Fruit fly (Drosophila melanogaster) whole organism, embryonic: ENCODE measurements around the gene CG13084.

Source experiments
- Abd-B ChIP-seq: fragments of 200-800 bp; sonication (Bioruptor generic); optimal IDR thresholded peaks from 2 replicates; lab custom pipeline; 2018; ENCODE audit warnings: missing biosample characterization, mild to moderate bottlenecking, missing genetic modification characterization, moderate library complexity
- Adf1 ChIP-seq: fragments of 200-800 bp; sonication (Bioruptor generic); IDR thresholded peaks from 2 replicates; pipeline ENCODE4 v1.3.6; 2022; ENCODE audit warnings: missing biosample characterization, missing genetic modification characterization
- BEAF-32 ChIP-seq: fragments of 200-800 bp; sonication (Bioruptor generic); optimal IDR thresholded peaks from 3 replicates; lab custom pipeline; 2017; ENCODE audit warnings: missing biosample characterization, missing genetic modification characterization, mild to moderate bottlenecking, moderate library complexity, missing genetic modification reagents
- CG10267 ChIP-seq: fragments of 200-800 bp; sonication (Bioruptor generic); optimal IDR thresholded peaks from 2 replicates; lab custom pipeline; 2018; ENCODE audit warnings: missing biosample characterization, mild to moderate bottlenecking, missing genetic modification characterization, moderate library complexity
- CG10366 ChIP-seq: fragments of 200-800 bp; sonication (Bioruptor generic); IDR thresholded peaks from 2 replicates; pipeline ENCODE4 v1.3.6; 2022; ENCODE audit warnings: missing biosample characterization, missing genetic modification characterization
- CG10543 ChIP-seq: fragments of 200-800 bp; sonication (Bioruptor generic); optimal IDR thresholded peaks from 3 replicates; lab custom pipeline; 2017; ENCODE audit warnings: missing biosample characterization, mild to moderate bottlenecking, missing genetic modification characterization, moderate library complexity
- CG12744 ChIP-seq: fragments of 200-800 bp; sonication (Bioruptor generic); optimal IDR thresholded peaks from 2 replicates; lab custom pipeline; 2016; ENCODE audit warnings: missing biosample characterization, missing genetic modification characterization
- CG12942 ChIP-seq: fragments of 200-800 bp; sonication (Bioruptor generic); optimal IDR thresholded peaks from 3 replicates; lab custom pipeline; 2016; ENCODE audit warnings: missing biosample characterization, missing genetic modification characterization
- CG14441 ChIP-seq: fragments of 200-800 bp; sonication (Bioruptor generic); IDR thresholded peaks from 2 replicates; pipeline ENCODE4 v1.3.6; 2022; ENCODE audit warnings: missing biosample characterization, missing genetic modification characterization
- CG14667 ChIP-seq: fragments of 200-800 bp; sonication (Bioruptor generic); IDR thresholded peaks from 2 replicates; pipeline ENCODE4 v1.3.6; 2022; ENCODE audit warnings: missing biosample characterization, missing genetic modification characterization
- CG1529 ChIP-seq: fragments of 200-800 bp; sonication (Bioruptor generic); optimal IDR thresholded peaks from 3 replicates; lab custom pipeline; 2018; ENCODE audit warnings: missing biosample characterization, missing genetic modification characterization
- CG16863 ChIP-seq: fragments of 200-800 bp; sonication (Bioruptor generic); optimal IDR thresholded peaks from 3 replicates; lab custom pipeline; 2016; ENCODE audit warnings: missing biosample characterization, missing genetic modification characterization
- CG3995 ChIP-seq: fragments of 200-800 bp; sonication (Bioruptor generic); optimal IDR thresholded peaks from 3 replicates; lab custom pipeline; 2016; ENCODE audit warnings: missing biosample characterization, missing genetic modification characterization
- CG4617 ChIP-seq: fragments of 200-800 bp; sonication (Bioruptor generic); optimal IDR thresholded peaks from 3 replicates; lab custom pipeline; 2016; ENCODE audit warnings: missing biosample characterization, missing genetic modification characterization, borderline replicate concordance
- CG6854 ChIP-seq: fragments of 200-800 bp; sonication (Bioruptor generic); optimal IDR thresholded peaks from 3 replicates; lab custom pipeline; 2017; ENCODE audit warnings: missing biosample characterization, mild to moderate bottlenecking, missing genetic modification characterization
- CG7963 ChIP-seq: fragments of 200-800 bp; sonication (Bioruptor generic); IDR thresholded peaks from 3 replicates; pipeline ENCODE4 v1.3.6; 2022; ENCODE audit warnings: missing biosample characterization, missing genetic modification characterization; ENCODE audit not compliant: partially characterized antibody
- CG8281 ChIP-seq: fragments of 200-800 bp; sonication (Bioruptor generic); optimal IDR thresholded peaks from 2 replicates; lab custom pipeline; 2018; ENCODE audit warnings: missing biosample characterization, mild to moderate bottlenecking, missing genetic modification characterization, moderate library complexity
- CG9727 ChIP-seq: fragments of 200-800 bp; sonication (Bioruptor generic); optimal IDR thresholded peaks from 3 replicates; lab custom pipeline; 2017; ENCODE audit warnings: missing biosample characterization, mild to moderate bottlenecking, missing genetic modification characterization
- CG9797 ChIP-seq: fragments of 200-800 bp; sonication (Bioruptor generic); optimal IDR thresholded peaks from 3 replicates; lab custom pipeline; 2018; ENCODE audit warnings: missing biosample characterization, mild to moderate bottlenecking, missing genetic modification characterization
- Camta ChIP-seq: fragments of 200-800 bp; sonication (Bioruptor generic); optimal IDR thresholded peaks from 2 replicates; lab custom pipeline; 2016; ENCODE audit warnings: missing biosample characterization, missing genetic modification characterization
- CkIIα-i1 ChIP-seq: fragments of 200-800 bp; sonication (Bioruptor generic); IDR thresholded peaks from 2 replicates; pipeline ENCODE4 v1.3.6; 2022; ENCODE audit warnings: missing biosample characterization, missing genetic modification characterization
- Dek ChIP-seq: fragments of 200-800 bp; sonication (Bioruptor generic); optimal IDR thresholded peaks from 3 replicates; lab custom pipeline; 2019; ENCODE audit warnings: missing biosample characterization, mild to moderate bottlenecking, missing genetic modification characterization, moderate library complexity
- Dfd ChIP-seq, 2 experiments: fragments of >200 bp; optimal IDR thresholded peaks; 2 replicates each; lab custom pipeline; 2017; ENCODE audit warnings: missing biosample characterization in 2 of 2, missing genetic modification characterization in 2 of 2
- Dref ChIP-seq: fragments of 200-800 bp; sonication (Bioruptor generic); IDR thresholded peaks from 2 replicates; pipeline ENCODE4 v1.3.6; 2022; ENCODE audit warnings: missing biosample characterization, missing genetic modification characterization
- HmgZ ChIP-seq: fragments of 200-800 bp; sonication (Bioruptor generic); optimal IDR thresholded peaks from 2 replicates; lab custom pipeline; 2018; ENCODE audit warnings: missing biosample characterization, mild to moderate bottlenecking, missing genetic modification characterization
- Hmx ChIP-seq: fragments of 200-800 bp; sonication (Bioruptor generic); optimal IDR thresholded peaks from 2 replicates; lab custom pipeline; 2016; ENCODE audit warnings: missing biosample characterization, missing genetic modification characterization
- MBD-R2 ChIP-seq: fragments of 200-800 bp; sonication (Bioruptor generic); IDR thresholded peaks from 2 replicates; pipeline ENCODE4 v1.3.6; 2022; ENCODE audit warnings: missing biosample characterization, missing genetic modification characterization
- Neu2 ChIP-seq: fragments of 200-800 bp; sonication (Bioruptor generic); optimal IDR thresholded peaks from 3 replicates; lab custom pipeline; 2016; ENCODE audit warnings: missing biosample characterization, missing genetic modification characterization, borderline replicate concordance
- Oli ChIP-seq: fragments of 200-800 bp; sonication (Bioruptor generic); optimal IDR thresholded peaks from 2 replicates; lab custom pipeline; 2018; ENCODE audit warnings: missing biosample characterization, mild to moderate bottlenecking, missing genetic modification characterization, moderate library complexity
- Opbp ChIP-seq: fragments of 200-800 bp; sonication (Bioruptor generic); IDR thresholded peaks from 3 replicates; pipeline ENCODE4 v1.3.6; 2022; ENCODE audit warnings: missing biosample characterization, missing genetic modification characterization; ENCODE audit not compliant: partially characterized antibody
- amos ChIP-seq: fragments of 200-800 bp; sonication (Bioruptor generic); IDR thresholded peaks from 2 replicates; pipeline ENCODE4 v1.3.6; 2022; ENCODE audit warnings: missing biosample characterization, missing genetic modification characterization; ENCODE audit not compliant: partially characterized antibody
- aop ChIP-seq: fragments of 200-800 bp; sonication (Bioruptor generic); IDR thresholded peaks from 2 replicates; pipeline ENCODE4 v1.3.6; 2022; ENCODE audit warnings: missing biosample characterization, missing genetic modification characterization
- bbx ChIP-seq: fragments of 200-800 bp; sonication (Bioruptor generic); IDR thresholded peaks from 2 replicates; pipeline ENCODE4 v1.3.6; 2022; ENCODE audit warnings: missing biosample characterization, missing genetic modification characterization; ENCODE audit not compliant: partially characterized antibody
- btn ChIP-seq: fragments of 200-800 bp; sonication (Bioruptor generic); optimal IDR thresholded peaks from 2 replicates; lab custom pipeline; 2016; ENCODE audit warnings: missing biosample characterization, missing genetic modification characterization
- crp ChIP-seq, 2 experiments: fragments of 200-800 bp; sonication (Bioruptor generic); optimal IDR thresholded peaks; 2 replicates in 1 of 2; 3 replicates in 1 of 2; lab custom pipeline; 2017; ENCODE audit warnings: missing biosample characterization in 2 of 2, missing genetic modification characterization in 2 of 2, mild to moderate bottlenecking in 1 of 2, moderate library complexity in 1 of 2
- da ChIP-seq: fragments of 200-800 bp; sonication (Bioruptor generic); optimal IDR thresholded peaks from 2 replicates; lab custom pipeline; 2016; ENCODE audit warnings: missing biosample characterization, missing genetic modification characterization
- eve ChIP-seq, 2 experiments: fragments of >200 bp; optimal IDR thresholded peaks; 2 replicates each; lab custom pipeline; 2017; ENCODE audit warnings: missing biosample characterization in 2 of 2, missing genetic modification characterization in 2 of 2
- fd96Cb ChIP-seq: fragments of 200-800 bp; sonication (Bioruptor generic); optimal IDR thresholded peaks from 2 replicates; lab custom pipeline; 2018; ENCODE audit warnings: missing biosample characterization, mild to moderate bottlenecking, missing genetic modification characterization, moderate library complexity
- gro ChIP-seq: fragments of 200-800 bp; sonication (Bioruptor generic); optimal IDR thresholded peaks from 2 replicates; lab custom pipeline; 2016; ENCODE audit warnings: missing biosample characterization, missing genetic modification characterization
- jumu ChIP-seq: fragments of 200-800 bp; sonication (Bioruptor generic); optimal IDR thresholded peaks from 3 replicates; lab custom pipeline; 2016; ENCODE audit warnings: missing biosample characterization, missing genetic modification characterization
- knrl ChIP-seq: fragments of 200-800 bp; sonication (Bioruptor generic); IDR thresholded peaks from 3 replicates; pipeline ENCODE4 v1.3.6; 2022; ENCODE audit warnings: missing biosample characterization, missing genetic modification characterization; ENCODE audit not compliant: partially characterized antibody
- mld ChIP-seq: fragments of 200-800 bp; sonication (Bioruptor generic); IDR thresholded peaks from 3 replicates; pipeline ENCODE4 v1.3.6; 2022; ENCODE audit warnings: missing biosample characterization, missing genetic modification characterization; ENCODE audit not compliant: partially characterized antibody
- pan ChIP-seq, 4 experiments: fragments of >200 bp in 3 of 4; fragments of 200-800 bp in 1 of 4; sonication (Bioruptor generic) in 1 of 4; optimal IDR thresholded peaks in 3 of 4; IDR thresholded peaks in 1 of 4; 2 replicates each; pipeline versions ENCODE4 v1.3.6 to Lab custom; 2017 to 2022; ENCODE audit warnings: missing biosample characterization in 2 of 4, missing genetic modification characterization in 2 of 4, mixed read lengths in 1 of 4
- stc ChIP-seq: fragments of 200-800 bp; sonication (Bioruptor generic); IDR thresholded peaks from 2 replicates; pipeline ENCODE4 v1.3.6; 2022; ENCODE audit warnings: missing biosample characterization, missing genetic modification characterization
- sug ChIP-seq: fragments of 200-800 bp; optimal IDR thresholded peaks from 2 replicates; lab custom pipeline; 2019; ENCODE audit warnings: missing biosample characterization, mild to moderate bottlenecking, missing genetic modification characterization, moderate library complexity
- tna ChIP-seq: fragments of 200-800 bp; sonication (Bioruptor generic); IDR thresholded peaks from 2 replicates; pipeline ENCODE4 v1.3.6; 2022; ENCODE audit warnings: missing biosample characterization, missing genetic modification characterization; ENCODE audit not compliant: partially characterized antibody
- ttk ChIP-seq: fragments of 200-800 bp; sonication (Bioruptor generic); IDR thresholded peaks from 2 replicates; pipeline ENCODE4 v2.1.2; 2022; ENCODE audit warnings: missing biosample characterization, missing genetic modification characterization
- zen2 ChIP-seq: fragments of 200-800 bp; sonication (Bioruptor generic); IDR thresholded peaks from 3 replicates; pipeline ENCODE4 v1.3.6; 2022; ENCODE audit warnings: missing biosample characterization, missing genetic modification characterization; ENCODE audit not compliant: partially characterized antibody
- zf30C ChIP-seq: fragments of 200-800 bp; sonication (Bioruptor generic); optimal IDR thresholded peaks from 3 replicates; lab custom pipeline; 2018; ENCODE audit warnings: missing biosample characterization, mild to moderate bottlenecking, missing genetic modification characterization

CG13084 gene

dm6 chr2L:19484539-19484938, at the start of gene CG13084, which contains the start of gene CG10195:
Gene CG13084 (plus strand): TSS chr2L:19484930.
Gene CG10195 (minus strand): TSS chr2L:19484705.
- no peak for TF ChIP-seq CG12942 (GFP tag; lab: Kevin White, UChicago)
- peak; percentile 70 for TF ChIP-seq Dref
- TF ChIP-seq jumu (GFP tag; lab: Kevin White, UChicago): no peak
- TF ChIP-seq Camta (GFP tag; lab: Kevin White, UChicago): no peak
- no peak for TF ChIP-seq aop
- TF ChIP-seq sug (tag; lab: Kevin White, UChicago): no peak
- no peak for TF ChIP-seq da (GFP tag; lab: Kevin White, UChicago)
- TF ChIP-seq tna (GFP tag; lab: Robert Waterston, UW): 0 out of 2 replicates have a peak, but pooled peaks have one; percentile 54
- no peak for TF ChIP-seq Neu2
- TF ChIP-seq CG10366 (GFP tag; lab: Robert Waterston, UW): no peak
- TF ChIP-seq bbx (GFP tag; lab: Robert Waterston, UW): peak; percentile 62; the same call in 1 of the 2 replicates
- TF ChIP-seq Hmx: no peak
- no peak for TF ChIP-seq CG7963 (GFP tag; lab: Robert Waterston, UW)
- no peak for TF ChIP-seq CG12744 (GFP tag; lab: Kevin White, UChicago)
- TF ChIP-seq eve (GFP tag; optimal IDR thresholded peaks at IDR 0.05; lab: Kevin White, UChicago): no peak
- no peak for TF ChIP-seq CG3995 (GFP tag; lab: Kevin White, UChicago)
- TF ChIP-seq CG9797 (GFP tag; lab: Kevin White, UChicago): no peak
- no peak for TF ChIP-seq CG9727 (GFP tag; lab: Kevin White, UChicago)
- TF ChIP-seq mld (GFP tag; lab: Robert Waterston, UW): no peak
- no peak for TF ChIP-seq zf30C (GFP tag; lab: Kevin White, UChicago)
- no peak for TF ChIP-seq Oli (tag; lab: Kevin White, UChicago)
- no peak for TF ChIP-seq CkIIα-i1
- no peak for TF ChIP-seq HmgZ (tag; lab: Kevin White, UChicago)
- TF ChIP-seq pan (optimal IDR thresholded peaks at IDR 0.05; lab: Kevin White, UChicago): no peak
- no peak for TF ChIP-seq pan (GFP tag; optimal IDR thresholded peaks at IDR 0.05 in 1 of 2, IDR thresholded peaks at IDR 0.05 in 1 of 2)
- TF ChIP-seq gro (GFP tag; lab: Kevin White, UChicago): no peak
- no peak for TF ChIP-seq Adf1 (GFP tag; lab: Robert Waterston, UW)
- no peak for TF ChIP-seq CG14667 (GFP tag; lab: Robert Waterston, UW)
- TF ChIP-seq Opbp (GFP tag; lab: Robert Waterston, UW): peak; percentile 32; the same call in 1 of the 3 replicates
- TF ChIP-seq BEAF-32 (GFP tag; lab: Kevin White, UChicago): peak; percentile 14
- no peak for TF ChIP-seq CG10543
- no peak for TF ChIP-seq Dek (tag; lab: Kevin White, UChicago)
- TF ChIP-seq CG16863 (GFP tag; lab: Kevin White, UChicago): no peak
- no peak for TF ChIP-seq CG10267 (tag; lab: Kevin White, UChicago)
- no peak for TF ChIP-seq btn (GFP tag; lab: Kevin White, UChicago)
- TF ChIP-seq CG1529 (GFP tag; lab: Kevin White, UChicago): no peak
- no peak for TF ChIP-seq stc (GFP tag; lab: Robert Waterston, UW)
- no peak for TF ChIP-seq Dfd (GFP tag; optimal IDR thresholded peaks at IDR 0.05; lab: Kevin White, UChicago)
- TF ChIP-seq CG14441 (GFP tag; lab: Robert Waterston, UW): no peak
- TF ChIP-seq fd96Cb (tag; lab: Kevin White, UChicago): no peak
- peak; percentile 28; the same call in 1 of the 2 replicates for TF ChIP-seq amos (GFP tag; lab: Robert Waterston, UW)
- TF ChIP-seq crp (GFP tag; optimal IDR thresholded peaks at IDR 0.05; lab: Kevin White, UChicago): peak in 1 of 2 experiments; percentile 81
- TF ChIP-seq ttk (GFP tag; lab: Robert Waterston, UW): no peak
- TF ChIP-seq Abd-B (GFP tag; lab: Kevin White, UChicago): no peak
- peak; percentile 18; the same call in 1 of the 2 replicates for TF ChIP-seq MBD-R2 (GFP tag; lab: Robert Waterston, UW)
- TF ChIP-seq CG6854: no peak
- no peak for TF ChIP-seq CG8281 (tag; lab: Kevin White, UChicago)
- TF ChIP-seq knrl (GFP tag; lab: Robert Waterston, UW): no peak
- TF ChIP-seq zen2 (GFP tag; lab: Robert Waterston, UW): peak; percentile 42; the same call in 1 of the 3 replicates
- TF ChIP-seq CG4617: no peak
